Fruit fly (Drosophila melanogaster) ovary, adult (tissue): Measurements from ENCODE around the gene CG10428.

Experiments used
- CG17801 ChIP-seq: fragments of 200-800 bp; optimal IDR thresholded peaks from 2 replicates; lab custom pipeline; 2019; ENCODE audit warnings: missing biosample characterization, mild to moderate bottlenecking, missing genetic modification characterization, moderate library complexity; ENCODE audit not compliant: partially characterized antibody

The CG10428 gene

dm6 chr2L:18943309-18943708, 5.4 kb upstream of the CG10428 start:
- no peak for TF ChIP-seq CG17801 (GFP tag; lab: Kevin White, UChicago)

- no peak for TF ChIP-seq CG17801 (GFP tag; lab: Kevin White, UChicago)
These were observed 4.9 kb upstream of the CG10428 start, which contains the start of gene ssp3 for dm6 chr2L:18943797-18944174. Gene ssp3 (minus strand): TSS chr2L:18943960.

- no peak for TF ChIP-seq CG17801 (GFP tag; lab: Kevin White, UChicago)
These were observed 4.3 kb upstream of the CG10428 start for dm6 chr2L:18944175-18945012.

- no peak for TF ChIP-seq CG17801 (GFP tag; lab: Kevin White, UChicago)
These were observed 2.7 kb upstream of the CG10428 start, which contains the start of gene CG46304 for dm6 chr2L:18945765-18946552. Gene CG46304 (plus strand): TSS chr2L:18946305.

dm6 chr2L:18946636-18947514, 1.8 kb upstream of the CG10428 start:
- no peak for TF ChIP-seq CG17801 (GFP tag; lab: Kevin White, UChicago)

dm6 chr2L:18947515-18947998, 1.1 kb upstream of the CG10428 start:
- no peak for TF ChIP-seq CG17801 (GFP tag; lab: Kevin White, UChicago)

dm6 chr2L:18948065-18948723, 490 bp upstream of the CG10428 start:
- no peak for TF ChIP-seq CG17801 (GFP tag; lab: Kevin White, UChicago)

- peak; percentile 31 for TF ChIP-seq CG17801 (GFP tag; lab: Kevin White, UChicago)
These were observed 3.0 kb downstream of the CG10428 start, which contains the start of gene Nedd8 for dm6 chr2L:18951674-18952073. Gene Nedd8 (minus strand): TSS chr2L:18951837.

- TF ChIP-seq CG17801 (GFP tag; lab: Kevin White, UChicago): no peak
These were observed 5.0 kb downstream of the CG10428 start for dm6 chr2L:18953512-18954254.

- no peak for TF ChIP-seq CG17801 (GFP tag; lab: Kevin White, UChicago)
These were observed 5.6 kb downstream of the CG10428 start, which contains the start of gene CG10621 for dm6 chr2L:18954255-18954715. Gene CG10621 (minus strand): TSS chr2L:18954431.

- no peak for TF ChIP-seq CG17801 (GFP tag; lab: Kevin White, UChicago)
These were observed 7.0 kb downstream of the CG10428 start for dm6 chr2L:18955666-18956065.

- TF ChIP-seq CG17801 (GFP tag; lab: Kevin White, UChicago): peak; percentile 93
These were observed 8.5 kb downstream of the CG10428 start, which contains the start of gene Bhmt for dm6 chr2L:18957142-18957674. Gene Bhmt (minus strand): TSS chr2L:18957311.
